Worm (Caenorhabditis elegans) whole organism, L2 larva: ENCODE data around the gene pak-2.

Experiments used
- R02D3.7 ChIP-seq: fragments of 150-350 bp; optimal IDR thresholded peaks from 2 replicates; lab custom pipeline; 2014; ENCODE audit warnings: missing biosample characterization, missing genetic modification characterization
- aly-2 ChIP-seq: fragments of 150-350 bp; optimal IDR thresholded peaks from 2 replicates; lab custom pipeline; 2014; ENCODE audit warnings: missing biosample characterization, missing genetic modification characterization
- ceh-16 ChIP-seq: fragments of 150-350 bp; optimal IDR thresholded peaks from 2 replicates; lab custom pipeline; 2014; ENCODE audit warnings: missing biosample characterization, missing genetic modification characterization
- egl-27 ChIP-seq: sonication (generic microtip); optimal IDR thresholded peaks from 3 replicates; lab custom pipeline; 2017; ENCODE audit warnings: missing biosample characterization, missing genetic modification reagents, missing genetic modification characterization
- lin-13 ChIP-seq: fragments of 150-350 bp; optimal IDR thresholded peaks from 2 replicates; lab custom pipeline; 2014; ENCODE audit warnings: missing biosample characterization, missing genetic modification reagents, missing genetic modification characterization
- lin-39 ChIP-seq: fragments of 150-350 bp; optimal IDR thresholded peaks from 2 replicates; lab custom pipeline; 2014; ENCODE audit warnings: missing biosample characterization, missing genetic modification reagents, missing genetic modification characterization
- nhr-11 ChIP-seq: fragments of 150-350 bp; optimal IDR thresholded peaks from 2 replicates; lab custom pipeline; 2014; ENCODE audit warnings: missing biosample characterization, missing genetic modification characterization
- sma-9 ChIP-seq, 2 experiments: fragments of 150-350 bp in 1 of 2; sonication (generic microtip) in 1 of 2; optimal IDR thresholded peaks; 2 replicates each; lab custom pipeline; 2014 to 2016; ENCODE audit warnings: missing genetic modification characterization in 2 of 2, mild to moderate bottlenecking in 1 of 2, missing biosample characterization in 1 of 2, missing compliant biosample characterization in 1 of 2, missing genetic modification reagents in 1 of 2, moderate library complexity in 1 of 2
- ztf-1 ChIP-seq: fragments of 200-800 bp; sonication (Bioruptor generic); conservative IDR thresholded peaks from 2 replicates; pipeline ENCODE4 v1.3.6; 2022; ENCODE audit warnings: missing genetic modification characterization, missing compliant biosample characterization

DNA sequence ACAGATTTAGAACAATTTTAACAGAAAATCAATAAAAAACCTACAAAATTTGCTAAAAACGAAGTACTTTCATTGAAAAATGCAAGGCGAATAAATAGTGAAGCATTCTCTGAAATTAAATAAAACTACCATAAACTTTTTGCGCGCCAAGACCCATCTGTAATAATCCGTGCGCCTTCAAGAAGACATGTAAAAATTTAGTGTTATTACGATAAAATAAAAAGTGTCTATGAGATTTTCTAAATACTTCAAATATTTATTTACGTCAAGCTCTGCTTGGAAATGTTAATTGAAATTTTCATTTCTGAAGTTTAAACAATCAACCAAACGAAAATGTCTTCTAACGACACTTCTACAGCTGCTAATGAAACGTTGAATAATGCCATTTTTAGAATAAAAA lies 791 bp upstream of the pak-2 start, which contains the start of gene C45B11.9:
- no peak for TF ChIP-seq egl-27
- no peak for TF ChIP-seq aly-2 (tag; lab: Kevin White, UChicago)
- TF ChIP-seq lin-13 (GFP tag; lab: Kevin White, UChicago) = no peak
- no peak for TF ChIP-seq ceh-16 (tag; lab: Kevin White, UChicago)
- no peak for TF ChIP-seq sma-9 (GFP tag; optimal IDR thresholded peaks at IDR 0.05; lab: Kevin White, UChicago)
- TF ChIP-seq sma-9 (tag; optimal IDR thresholded peaks at IDR 0.05; lab: Kevin White, UChicago) = no peak
- no peak for TF ChIP-seq lin-39 (tag; lab: Kevin White, UChicago)
- TF ChIP-seq R02D3.7 = no peak
- no peak for TF ChIP-seq ztf-1 (GFP tag; lab: Robert Waterston, UW)
- no peak for TF ChIP-seq nhr-11 (tag; lab: Kevin White, UChicago)
